Worm (Caenorhabditis elegans): ENCODE measurements around the gene F43H9.3.

F43H9.3 gene

ce11 chrV:8000929-8001513 lies 23.7 kb downstream of the F43H9.3 start, which contains the start of gene Y97E10AR.1:
Gene Y97E10AR.1, plus strand, starts transcription at chrV:8001463.
- TF ChIP-seq lin-11 (tag; optimal IDR thresholded peaks at IDR 0.05): peak; percentile 4
- TF ChIP-seq nhr-6 (tag; optimal IDR thresholded peaks at IDR 0.05): peak; percentile 65
- TF ChIP-seq nhr-25 (tag; optimal IDR thresholded peaks at IDR 0.05): no peak
- peak; percentile 93 for TF ChIP-seq sma-9 (GFP tag; optimal IDR thresholded peaks at IDR 0.05)
- TF ChIP-seq sma-9 (tag; optimal IDR thresholded peaks at IDR 0.05): no peak
- TF ChIP-seq ztf-1 (GFP tag; conservative IDR thresholded peaks at IDR 0.05): no peak
- no peak for TF ChIP-seq ztf-11 (tag; optimal IDR thresholded peaks at IDR 0.05)
- TF ChIP-seq lin-13 (GFP tag; optimal IDR thresholded peaks at IDR 0.05): peak; percentile 46
- peak; percentile 98 for TF ChIP-seq C34F6.9 (tag; optimal IDR thresholded peaks at IDR 0.05)
- TF ChIP-seq ama-1 (optimal IDR thresholded peaks at IDR 0.05): no peak
- TF ChIP-seq aly-2 (tag; optimal IDR thresholded peaks at IDR 0.05): no peak
- peak; percentile 93 for TF ChIP-seq F13H6.1 (tag; optimal IDR thresholded peaks at IDR 0.05)
- no peak for TF ChIP-seq unc-62 (GFP tag; optimal IDR thresholded peaks at IDR 0.05)
- no peak for TF ChIP-seq gmeb-1 (tag; optimal IDR thresholded peaks at IDR 0.05)
- no peak for TF ChIP-seq nhr-77 (tag; optimal IDR thresholded peaks at IDR 0.05)
- TF ChIP-seq blmp-1 (tag; optimal IDR thresholded peaks at IDR 0.05; ENCODE audit: insufficient read depth): peak; percentile 92
- TF ChIP-seq peb-1 (tag; optimal IDR thresholded peaks at IDR 0.05): no peak
- TF ChIP-seq elt-3 (tag; optimal IDR thresholded peaks at IDR 0.05): no peak
- peak; percentile 29 for TF ChIP-seq sma-3 (GFP tag; optimal IDR thresholded peaks at IDR 0.05)
- TF ChIP-seq dmd-4 (tag; optimal IDR thresholded peaks at IDR 0.05): no peak
- no peak for TF ChIP-seq nhr-237 (tag; optimal IDR thresholded peaks at IDR 0.05)
- TF ChIP-seq Y55F3AM.14 (GFP tag; optimal IDR thresholded peaks at IDR 0.05): peak; percentile 94
- no peak for TF ChIP-seq nhr-23 (tag; optimal IDR thresholded peaks at IDR 0.05)
- no peak for TF ChIP-seq ceh-16 (tag; optimal IDR thresholded peaks at IDR 0.05)
- TF ChIP-seq zag-1 (tag; optimal IDR thresholded peaks at IDR 0.05): peak; percentile 79
- peak; percentile 15 for TF ChIP-seq skn-1 (tag; optimal IDR thresholded peaks at IDR 0.05)
- TF ChIP-seq sem-4 (tag; optimal IDR thresholded peaks at IDR 0.05): peak; percentile 31
- TF ChIP-seq egl-27 (tag; optimal IDR thresholded peaks at IDR 0.05): peak; percentile 73
- TF ChIP-seq fos-1 (tag; optimal IDR thresholded peaks at IDR 0.05): peak; percentile 94
- no peak for TF ChIP-seq nhr-12 (tag; optimal IDR thresholded peaks at IDR 0.05)
- peak; percentile 33 to 84 for TF ChIP-seq lsy-2 (tag; optimal IDR thresholded peaks at IDR 0.05)
- no peak for TF ChIP-seq mbf-1 (tag; optimal IDR thresholded peaks at IDR 0.05)
- no peak for TF ChIP-seq alr-1 (tag; optimal IDR thresholded peaks at IDR 0.05)
- TF ChIP-seq elt-1 (tag; optimal IDR thresholded peaks at IDR 0.05): no peak
- peak; percentile 83 for TF ChIP-seq crh-2 (tag; optimal IDR thresholded peaks at IDR 0.05)
- no peak for TF ChIP-seq ceh-82 (tag; optimal IDR thresholded peaks at IDR 0.05)
- TF ChIP-seq unc-55 (GFP tag; optimal IDR thresholded peaks at IDR 0.05): peak; percentile 96
- peak; percentile 71 for TF ChIP-seq snpc-4 (tag; optimal IDR thresholded peaks at IDR 0.05)
- TF ChIP-seq unc-39 (tag; optimal IDR thresholded peaks at IDR 0.05): no peak
- no peak for TF ChIP-seq nhr-11 (tag; optimal IDR thresholded peaks at IDR 0.05)
- TF ChIP-seq ZK546.5 (tag; optimal IDR thresholded peaks at IDR 0.05): no peak
- peak; percentile 60 for TF ChIP-seq ztf-4 (tag; optimal IDR thresholded peaks at IDR 0.05)
- TF ChIP-seq nhr-10 (tag; optimal IDR thresholded peaks at IDR 0.05): no peak
- peak in 1 of 2 experiments; percentile 86 for TF ChIP-seq mdl-1 (tag; optimal IDR thresholded peaks at IDR 0.05)
- peak; percentile 73 for TF ChIP-seq mab-5 (tag; optimal IDR thresholded peaks at IDR 0.05)
- no peak for TF ChIP-seq R02D3.7 (tag; optimal IDR thresholded peaks at IDR 0.05)
- TF ChIP-seq lin-39 (tag; optimal IDR thresholded peaks at IDR 0.05): no peak
- TF ChIP-seq nhr-129 (tag; optimal IDR thresholded peaks at IDR 0.05): peak; percentile 89
- TF ChIP-seq nhr-21 (tag; optimal IDR thresholded peaks at IDR 0.05): no peak
